Worm (Caenorhabditis elegans) whole organism, L4/young adult: ENCODE results near the gene Y34B4A.10.

Experiments used
- W03F9.2 ChIP-seq: fragments of 150-350 bp; optimal IDR thresholded peaks from 2 replicates; lab custom pipeline; 2014; ENCODE audit warnings: missing biosample characterization, missing genetic modification characterization
- dao-5 ChIP-seq: sonication (generic microtip); optimal IDR thresholded peaks from 2 replicates; lab custom pipeline; 2016; ENCODE audit warnings: missing genotype, missing genetic modification characterization, moderate library complexity, missing compliant biosample characterization
- him-1 ChIP-seq: sonication (generic microtip); optimal IDR thresholded peaks from 2 replicates; lab custom pipeline; 2016; ENCODE audit warnings: missing genotype, missing genetic modification reagents, missing genetic modification characterization, missing compliant biosample characterization

The Y34B4A.10 gene

DNA sequence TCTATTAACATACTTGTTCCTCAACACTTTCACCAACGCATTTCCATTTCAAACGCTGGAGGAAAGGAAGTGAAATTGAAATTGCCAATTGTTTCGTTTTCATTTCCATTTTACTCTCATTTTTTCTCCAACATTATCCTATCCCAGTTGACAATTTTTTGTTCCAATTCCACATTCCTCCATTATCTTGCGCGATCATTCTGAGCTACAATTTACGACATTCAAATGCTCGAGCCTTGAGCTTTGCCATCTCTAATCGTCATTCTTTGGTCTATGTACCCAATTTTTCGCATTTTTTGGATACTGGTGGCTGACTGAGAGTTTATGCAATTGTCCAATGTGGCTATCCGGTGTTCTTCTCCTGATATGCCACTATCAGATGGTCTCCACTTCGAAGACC is at the start of gene Y34B4A.10:
Y34B4A.10 (plus strand) TSS at position 301 of the 400 bp plus-strand sequence.
- no peak for TF ChIP-seq him-1 (tag; lab: Kevin White, UChicago)
- no peak for TF ChIP-seq dao-5
- TF ChIP-seq W03F9.2 (tag; lab: Kevin White, UChicago), result no peak

DNA sequence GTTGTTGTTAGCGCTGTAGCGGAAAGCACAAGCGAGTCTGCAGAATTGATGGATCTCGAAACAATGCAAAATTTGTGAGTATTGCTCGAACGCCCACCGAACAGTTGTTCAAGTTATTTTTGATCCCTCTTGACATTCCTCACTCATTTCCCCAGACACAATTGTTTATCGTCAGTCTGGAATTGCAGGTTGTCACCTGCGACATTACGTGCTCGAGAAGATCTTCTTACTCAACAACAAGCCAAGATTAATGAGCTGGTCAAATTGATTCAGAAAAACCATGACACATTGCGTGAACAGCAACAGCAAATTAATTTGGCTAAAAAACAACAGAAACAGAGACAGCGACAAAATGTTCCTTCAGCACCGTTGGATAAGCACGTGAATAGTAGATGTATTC is 47.8 kb upstream of the Y34B4A.10 start:
- TF ChIP-seq him-1 (tag; lab: Kevin White, UChicago), result no peak
- no peak for TF ChIP-seq dao-5
- TF ChIP-seq W03F9.2 (tag; lab: Kevin White, UChicago), result no peak

DNA sequence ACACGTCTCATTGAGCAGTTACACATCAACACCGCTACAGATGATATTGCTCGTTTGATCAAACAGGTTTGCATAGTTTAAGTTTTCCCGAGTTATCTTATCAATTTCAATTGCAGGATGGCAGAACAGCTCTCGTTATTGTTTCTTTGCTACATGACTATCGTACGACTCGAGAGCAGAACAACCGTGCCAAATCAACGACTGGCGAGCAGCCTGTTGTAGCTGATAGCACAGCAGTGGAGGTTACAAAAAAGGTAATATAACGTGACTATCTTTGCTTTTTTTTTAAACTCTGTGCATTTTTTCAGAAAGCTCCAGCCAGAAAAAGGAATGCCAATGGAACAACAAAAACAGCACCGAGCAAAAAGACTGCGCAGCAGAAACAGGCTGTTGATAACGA is 47.3 kb upstream of the Y34B4A.10 start:
- TF ChIP-seq him-1 (tag; lab: Kevin White, UChicago) (no peak), W03F9.2 (tag; lab: Kevin White, UChicago) (no peak), dao-5 (no peak)

DNA sequence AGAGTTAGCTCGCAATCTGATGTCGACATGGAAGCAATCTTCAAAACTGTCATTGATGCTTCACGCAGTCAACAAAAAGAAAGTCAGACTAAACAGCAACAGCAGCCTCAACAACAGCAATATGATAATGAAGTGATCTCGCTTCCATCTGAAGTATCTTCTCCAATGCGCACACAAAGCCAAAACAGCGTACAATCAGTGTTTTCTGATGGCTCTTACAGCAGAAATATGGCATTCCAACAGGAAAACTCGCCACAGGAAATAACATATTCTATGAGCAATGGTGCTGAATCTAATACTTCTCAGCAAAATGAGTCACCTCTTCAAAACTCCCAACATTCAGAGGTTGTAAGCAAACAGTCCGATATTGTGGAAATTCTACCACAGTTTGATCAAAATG is 46.8 kb upstream of the Y34B4A.10 start:
- TF ChIP-seq W03F9.2 (tag; lab: Kevin White, UChicago), result no peak
- no peak for TF ChIP-seq dao-5
- TF ChIP-seq him-1 (tag; lab: Kevin White, UChicago), result no peak

DNA sequence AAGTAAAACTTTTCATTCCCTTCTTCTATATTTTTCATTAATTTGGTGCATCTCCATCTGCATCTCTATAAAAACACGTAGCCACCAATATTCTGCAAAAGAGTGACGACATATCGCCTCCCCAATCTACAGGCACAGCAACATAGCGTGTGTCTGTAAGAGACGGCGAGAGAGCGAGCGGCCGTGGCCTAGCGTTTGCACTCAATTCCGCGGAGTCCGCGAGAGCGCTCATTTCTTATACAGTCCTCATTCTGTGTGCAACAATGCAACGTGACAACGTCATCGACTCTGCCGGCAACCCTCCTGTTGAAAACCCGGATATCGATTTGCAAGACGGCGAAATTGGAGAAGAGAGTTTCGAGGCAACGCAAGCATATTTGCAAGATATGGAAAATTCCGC is 44.1 kb upstream of the Y34B4A.10 start, which contains the start of gene H28G03.2:
H28G03.2 (plus strand) TSS at position 200 of the 400 bp plus-strand sequence.
- TF ChIP-seq him-1 (tag; lab: Kevin White, UChicago), result no peak
- TF ChIP-seq dao-5, result no peak
- TF ChIP-seq W03F9.2 (tag; lab: Kevin White, UChicago), result no peak

DNA sequence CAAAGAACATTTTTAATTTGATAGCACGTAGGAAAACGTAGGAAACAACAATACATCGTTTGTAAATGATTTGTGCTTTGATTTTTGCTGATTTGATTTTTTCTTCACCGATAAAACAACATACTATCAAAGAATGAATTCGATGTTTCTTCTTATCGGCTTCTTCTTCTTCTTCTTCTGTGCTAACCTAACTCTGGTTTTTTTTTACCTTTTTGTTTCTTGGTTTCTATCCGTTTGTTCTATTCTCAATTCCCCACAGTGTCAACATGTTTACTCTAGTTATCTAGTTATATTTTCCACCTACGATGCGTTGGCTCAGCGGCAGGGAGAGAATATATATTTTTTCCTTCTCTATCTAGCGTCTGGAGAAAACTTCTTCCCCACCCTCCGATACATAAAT is 41.9 kb upstream of the Y34B4A.10 start:
- TF ChIP-seq dao-5, result no peak

DNA sequence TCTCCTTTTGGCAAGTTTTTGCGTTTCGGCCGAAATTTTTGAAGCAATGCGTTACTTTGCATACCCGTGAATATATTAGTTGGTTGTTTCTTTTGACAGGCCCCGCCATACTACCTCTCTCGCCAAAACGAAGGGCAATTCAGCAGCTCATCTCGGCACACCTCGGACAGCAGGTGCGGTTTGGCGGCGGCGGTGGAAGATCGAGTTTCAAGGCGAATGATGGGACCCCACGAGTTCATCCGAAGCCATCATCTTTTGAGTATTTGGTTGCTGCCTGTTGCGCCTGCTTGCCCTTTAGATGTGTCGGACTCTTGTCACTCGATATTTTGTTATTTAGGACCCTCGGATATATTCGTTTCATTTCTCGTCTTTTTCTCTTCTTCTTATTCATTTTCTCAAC is 41.4 kb upstream of the Y34B4A.10 start:
- no peak for TF ChIP-seq dao-5
- TF ChIP-seq W03F9.2 (tag; lab: Kevin White, UChicago), result no peak
- TF ChIP-seq him-1 (tag; lab: Kevin White, UChicago), result no peak

DNA sequence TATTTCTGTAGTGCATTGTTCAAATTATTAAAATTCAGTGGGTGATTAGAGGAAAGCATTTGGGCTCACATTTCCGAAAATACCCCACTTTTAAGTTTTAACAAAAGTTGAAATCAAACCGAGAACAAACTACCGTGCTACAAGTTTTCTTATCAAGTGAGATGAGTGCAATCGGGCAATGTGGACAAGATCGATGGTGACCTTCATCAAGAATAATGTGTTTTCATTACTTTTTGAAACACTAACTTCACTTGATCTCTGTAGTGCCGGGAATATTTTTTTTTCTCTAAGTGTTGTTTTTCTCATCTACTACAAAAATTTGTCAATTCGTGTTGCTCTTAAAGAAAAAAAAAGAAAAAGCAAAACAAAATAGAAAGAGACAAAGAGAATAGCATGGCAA is 40.9 kb upstream of the Y34B4A.10 start:
- no peak for TF ChIP-seq him-1 (tag; lab: Kevin White, UChicago)
- TF ChIP-seq dao-5, result no peak

DNA sequence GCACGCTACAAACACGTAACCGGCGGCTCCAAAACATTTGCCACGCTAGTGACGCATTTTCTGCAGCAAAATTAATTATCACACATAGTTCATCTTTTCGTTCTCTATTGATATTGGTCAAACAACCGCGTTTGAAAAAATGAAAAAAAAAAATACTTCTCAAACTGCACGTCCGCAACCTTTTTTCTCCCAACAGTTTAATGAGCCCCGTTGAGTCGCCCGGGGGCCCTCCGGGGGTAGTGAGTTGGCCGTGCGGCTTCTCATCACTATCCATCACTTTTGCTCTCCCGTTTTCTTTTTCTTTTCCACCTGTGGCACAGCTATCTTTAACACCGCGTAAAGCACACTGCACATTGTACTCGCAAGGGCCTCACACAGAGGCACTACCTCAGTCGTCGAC is 40.3 kb upstream of the Y34B4A.10 start:
- TF ChIP-seq him-1 (tag; lab: Kevin White, UChicago) (no peak), W03F9.2 (tag; lab: Kevin White, UChicago) (no peak), dao-5 (no peak)

DNA sequence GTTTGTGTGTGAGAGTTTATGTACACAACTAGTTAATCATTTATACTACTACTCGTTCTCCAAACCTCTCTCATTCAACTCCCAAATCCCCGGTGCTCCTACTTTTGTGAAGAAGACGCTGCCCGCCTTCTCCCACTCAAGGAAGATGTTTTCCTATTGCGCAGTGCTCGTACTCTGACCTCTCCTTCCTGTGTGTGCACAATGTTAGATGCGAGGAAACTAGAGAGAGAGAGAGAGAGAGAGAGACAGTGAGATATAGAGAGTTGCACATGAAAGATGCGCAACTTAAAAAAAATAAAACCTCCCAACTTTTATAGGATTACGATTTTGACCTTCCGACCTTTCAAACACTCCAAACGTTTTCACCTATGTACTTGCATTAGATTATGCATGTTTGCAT is 39.2 kb upstream of the Y34B4A.10 start:
- peak; percentile 32 for TF ChIP-seq him-1 (tag; lab: Kevin White, UChicago)
- TF ChIP-seq W03F9.2 (tag; lab: Kevin White, UChicago), result no peak
- TF ChIP-seq dao-5, result no peak

DNA sequence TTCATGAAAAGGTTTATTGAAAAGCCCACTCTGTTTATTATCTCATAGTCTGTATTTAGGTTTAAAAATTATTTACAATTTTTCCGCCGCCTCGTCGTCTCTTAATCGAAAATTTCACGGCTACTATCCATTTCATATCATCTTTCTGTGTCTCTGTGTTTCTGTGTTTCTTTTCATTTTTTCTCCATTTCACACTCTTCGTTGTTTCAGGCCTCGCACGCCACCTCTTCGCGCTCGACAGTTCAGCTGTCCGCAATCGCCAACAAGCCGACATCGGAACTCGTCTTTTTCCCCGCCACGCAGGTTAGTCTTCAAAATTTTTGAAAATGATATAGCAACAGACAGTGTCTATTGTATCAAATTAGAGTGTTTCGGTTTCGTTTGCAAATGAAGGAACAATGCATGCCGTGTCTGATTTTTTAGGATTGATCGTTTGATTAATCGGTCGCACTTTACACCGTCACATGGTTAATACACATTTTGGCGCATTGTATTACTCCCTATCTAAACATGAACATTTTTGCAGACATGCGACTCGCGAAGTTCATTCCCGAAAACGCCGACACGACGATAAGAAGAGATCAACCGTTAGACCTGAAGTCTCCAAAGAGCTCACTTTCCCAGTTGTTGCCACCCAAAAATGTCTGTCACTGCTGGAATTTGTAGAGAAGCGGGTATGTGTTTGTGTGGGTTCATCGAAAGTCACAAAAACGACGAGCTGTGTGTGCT is 38.6 kb upstream of the Y34B4A.10 start:
- TF ChIP-seq W03F9.2 (tag; lab: Kevin White, UChicago) (no peak), him-1 (tag; lab: Kevin White, UChicago) (no peak), dao-5 (no peak)

DNA sequence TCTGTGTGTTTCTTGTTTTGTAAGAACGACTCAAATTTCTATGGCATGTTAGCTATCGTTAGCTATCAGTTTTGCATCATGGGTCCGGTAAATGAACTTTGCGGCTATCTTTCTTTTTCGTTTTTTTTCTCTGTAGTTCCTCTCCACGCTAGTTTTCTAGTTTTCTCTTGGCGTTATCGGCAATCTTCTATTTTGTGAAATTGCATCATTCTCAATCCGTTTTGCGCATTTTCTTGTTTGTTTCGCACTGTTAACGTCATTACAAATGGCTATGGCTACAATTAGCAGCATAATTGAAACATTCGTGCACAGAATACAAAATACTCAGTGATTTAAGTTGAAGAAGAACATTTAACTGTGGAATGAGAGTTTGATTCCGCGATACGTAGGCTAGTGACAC is 36.7 kb upstream of the Y34B4A.10 start:
- no peak for TF ChIP-seq him-1 (tag; lab: Kevin White, UChicago)
- TF ChIP-seq W03F9.2 (tag; lab: Kevin White, UChicago), result no peak
- no peak for TF ChIP-seq dao-5

DNA sequence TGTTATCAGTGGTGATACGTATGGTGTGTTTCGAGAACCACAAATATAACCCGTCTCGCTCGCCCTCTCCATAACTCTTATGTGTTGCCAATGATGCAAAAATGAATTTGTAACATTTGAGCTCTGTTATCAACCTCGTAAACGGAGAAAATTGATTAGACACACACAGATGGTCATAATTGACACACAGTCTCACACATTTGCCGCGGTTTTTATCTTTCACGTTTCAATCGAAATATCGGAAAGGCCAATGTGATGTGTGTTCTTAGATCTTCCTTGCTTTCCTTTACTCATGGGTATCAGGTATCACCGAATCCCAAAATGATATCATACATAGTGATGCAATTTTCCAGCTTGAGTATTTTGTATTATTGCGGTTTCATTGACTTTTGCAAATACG is 36.1 kb upstream of the Y34B4A.10 start:
- no peak for TF ChIP-seq W03F9.2 (tag; lab: Kevin White, UChicago)
- TF ChIP-seq him-1 (tag; lab: Kevin White, UChicago), result no peak
- no peak for TF ChIP-seq dao-5

DNA sequence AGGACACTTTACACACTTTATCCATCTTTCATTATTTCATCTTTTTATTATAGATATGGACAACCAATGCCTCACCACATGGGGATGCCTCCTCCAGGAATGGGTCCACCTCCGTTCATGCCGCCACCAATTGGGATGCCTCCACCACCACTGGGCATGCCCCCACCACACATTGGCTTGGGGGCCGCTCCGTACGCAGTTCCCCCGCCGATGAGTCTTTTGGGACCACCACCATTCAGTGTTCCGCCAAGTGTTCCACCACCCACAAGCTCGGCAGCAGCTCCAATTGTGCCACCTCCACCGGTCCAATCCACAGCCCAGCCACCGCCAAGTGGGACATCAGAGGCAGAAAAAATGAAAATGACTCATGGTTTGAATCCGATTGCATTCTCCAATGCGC is 34.9 kb upstream of the Y34B4A.10 start:
- TF ChIP-seq W03F9.2 (tag; lab: Kevin White, UChicago) (no peak), him-1 (tag; lab: Kevin White, UChicago) (no peak), dao-5 (no peak)

DNA sequence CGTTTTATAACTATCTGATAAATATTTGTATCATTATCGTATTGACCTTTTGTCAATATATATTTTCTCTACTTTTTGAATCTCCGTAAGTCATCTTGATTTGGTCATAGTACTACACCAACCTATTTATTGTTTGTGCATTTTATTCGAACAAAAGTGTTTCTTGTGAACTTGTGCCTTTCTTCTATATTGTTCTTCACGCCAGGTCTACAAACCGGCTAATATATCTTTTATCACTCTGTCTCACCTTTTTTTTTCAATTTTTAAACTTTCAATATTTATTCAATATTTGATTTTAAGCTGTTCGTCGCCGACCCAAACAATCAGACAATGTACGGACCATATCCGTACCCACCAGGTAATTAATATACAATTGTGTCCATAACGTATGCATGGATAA is 33.6 kb upstream of the Y34B4A.10 start, which contains the start of gene hrpa-2:
hrpa-2 (plus strand) TSS at position 301 of the 400 bp plus-strand sequence.
- TF ChIP-seq dao-5, result no peak
- TF ChIP-seq W03F9.2 (tag; lab: Kevin White, UChicago), result no peak
- no peak for TF ChIP-seq him-1 (tag; lab: Kevin White, UChicago)
